Fruit fly (Drosophila melanogaster): ENCODE results near the gene exex.

exex gene

dm6 chr3L:7903489-7904150, 44.4 kb upstream of the exex start (continued):
- TF ChIP-seq MTF-1 (GFP tag; optimal IDR thresholded peaks at IDR 0.05; ENCODE audit: borderline replicate concordance) (peak; percentile 75), vfl (GFP tag; optimal IDR thresholded peaks at IDR 0.05) (no peak), CG33557 (GFP tag; optimal IDR thresholded peaks at IDR 0.05) (peak; percentile 83), CG7372 (GFP tag; IDR thresholded peaks at IDR 0.05) (peak; percentile 45; the same call in 1 of the 2 replicates), ac (GFP tag; optimal IDR thresholded peaks at IDR 0.05) (peak; percentile 73), CTCF (GFP tag; optimal IDR thresholded peaks at IDR 0.05) (peak; percentile 53), CG13775 (GFP tag; optimal IDR thresholded peaks at IDR 0.05) (peak; percentile 77), fd3F (GFP tag; optimal IDR thresholded peaks at IDR 0.05) (peak; percentile 57), fru (optimal IDR thresholded peaks at IDR 0.05) (no peak), CG7271 (tag; optimal IDR thresholded peaks at IDR 0.05) (peak; percentile 65), fu2 (GFP tag; optimal IDR thresholded peaks at IDR 0.05) (peak; percentile 65), gro (GFP tag; optimal IDR thresholded peaks at IDR 0.05) (peak; percentile 19), CG9215 (GFP tag; IDR thresholded peaks at IDR 0.05) (peak; percentile 56; the same call in 1 of the 2 replicates), stc (GFP tag; IDR thresholded peaks at IDR 0.05) (peak; percentile 86), CG7745 (tag; optimal IDR thresholded peaks at IDR 0.05) (peak; percentile 49), ato (GFP tag; IDR thresholded peaks at IDR 0.05; ENCODE audit: partially characterized antibody) (no peak), aop (GFP tag; IDR thresholded peaks at IDR 0.05) (no peak), ken (GFP tag; IDR thresholded peaks at IDR 0.05) (peak; percentile 84), unc-4 (GFP tag; IDR thresholded peaks at IDR 0.05; ENCODE audit: partially characterized antibody) (no peak), E2f1 (GFP tag; IDR thresholded peaks at IDR 0.05) (peak; percentile 86), CG15479 (GFP tag; optimal IDR thresholded peaks at IDR 0.05) (no peak), Vsx1 (GFP tag; optimal IDR thresholded peaks at IDR 0.05) (peak; percentile 69), CG12391 (tag; optimal IDR thresholded peaks at IDR 0.05) (peak; percentile 92), CG18262 (tag; optimal IDR thresholded peaks at IDR 0.05) (peak; percentile 93), Asciz (GFP tag; optimal IDR thresholded peaks at IDR 0.05) (peak; percentile 90), lilli (GFP tag; optimal IDR thresholded peaks at IDR 0.05) (peak; percentile 77), CG10274 (GFP tag; optimal IDR thresholded peaks at IDR 0.05) (peak; percentile 23), p53 (GFP tag; optimal IDR thresholded peaks at IDR 0.05) (peak; percentile 47), Xrp1 (GFP tag; IDR thresholded peaks at IDR 0.05) (peak; percentile 92), pho (GFP tag; optimal IDR thresholded peaks at IDR 0.05) (peak; percentile 64), CG9932 (GFP tag; IDR thresholded peaks at IDR 0.05) (peak; percentile 79), Hr51 (GFP tag; optimal IDR thresholded peaks at IDR 0.05) (peak in 1 of 2 experiments; percentile 54), Oaz (GFP tag; IDR thresholded peaks at IDR 0.05) (0 out of 2 replicates have a peak, but pooled peaks have one; percentile 40), vnd (GFP tag; IDR thresholded peaks at IDR 0.05; ENCODE audit: partially characterized antibody) (no peak), CG6654 (GFP tag; optimal IDR thresholded peaks at IDR 0.05) (peak; percentile 65), Sin3A (optimal IDR thresholded peaks at IDR 0.05) (no peak), CG7786 (GFP tag; optimal IDR thresholded peaks at IDR 0.05) (peak; percentile 83), maf-S (GFP tag; optimal IDR thresholded peaks at IDR 0.05) (peak; percentile 67), cad (GFP tag; optimal IDR thresholded peaks at IDR 0.05) (no peak), Stat92E (GFP tag; optimal IDR thresholded peaks at IDR 0.05) (peak in 1 of 3 experiments; percentile 84), slbo (GFP tag; IDR thresholded peaks at IDR 0.05) (peak; percentile 83), slp2 (GFP tag; optimal IDR thresholded peaks at IDR 0.05) (peak; percentile 70), CG5180 (GFP tag; optimal IDR thresholded peaks at IDR 0.05) (peak; percentile 70), HmgD (GFP tag; optimal IDR thresholded peaks at IDR 0.05) (peak; percentile 41), D (optimal IDR thresholded peaks at IDR 0.05) (no peak), D (GFP tag; optimal IDR thresholded peaks at IDR 0.05) (peak; percentile 91), pfk (GFP tag; optimal IDR thresholded peaks at IDR 0.05) (peak; percentile 5), wor (GFP tag; IDR thresholded peaks at IDR 0.05) (peak; percentile 76), CG11504 (tag; optimal IDR thresholded peaks at IDR 0.05) (peak; percentile 89), inv (GFP tag; IDR thresholded peaks at IDR 0.05; ENCODE audit: partially characterized antibody) (no peak)

All from whole organism, embryonic.